Worm (Caenorhabditis elegans) whole organism, L4/young adult: ENCODE results near the gene srd-18.

Experiments used
- W03F9.2 ChIP-seq: fragments of 150-350 bp; optimal IDR thresholded peaks from 2 replicates; lab custom pipeline; 2014; ENCODE audit warnings: missing biosample characterization, missing genetic modification characterization
- dao-5 ChIP-seq: sonication (generic microtip); optimal IDR thresholded peaks from 2 replicates; lab custom pipeline; 2016; ENCODE audit warnings: missing genotype, missing genetic modification characterization, moderate library complexity, missing compliant biosample characterization
- him-1 ChIP-seq: sonication (generic microtip); optimal IDR thresholded peaks from 2 replicates; lab custom pipeline; 2016; ENCODE audit warnings: missing genotype, missing genetic modification reagents, missing genetic modification characterization, missing compliant biosample characterization

- TF ChIP-seq dao-5 (tag; lab: Kevin White, UChicago) (no peak), W03F9.2 (tag; lab: Kevin White, UChicago) (no peak), him-1 (no peak)
These were observed 37.7 kb downstream of the srd-18 start for ce11 chrV:13388961-13389360.
